Worm (Caenorhabditis elegans) whole organism, L1 larva: ENCODE data around the gene arle-14.

Experiments used
- C04F5.9 ChIP-seq: sonication (generic microtip); optimal IDR thresholded peaks from 2 replicates; lab custom pipeline; 2016; ENCODE audit warnings: missing genetic modification characterization, missing compliant biosample characterization
- C16A3.4 ChIP-seq: fragments of 150-350 bp; optimal IDR thresholded peaks from 2 replicates; lab custom pipeline; 2014; ENCODE audit warnings: missing biosample characterization, missing genetic modification characterization
- Y116A8C.19 ChIP-seq: sonication (generic microtip); optimal IDR thresholded peaks from 2 replicates; lab custom pipeline; 2016; ENCODE audit warnings: missing compliant biosample characterization, missing genetic modification characterization, borderline replicate concordance
- aha-1 ChIP-seq: fragments of 150-350 bp; optimal IDR thresholded peaks from 2 replicates; lab custom pipeline; 2014; ENCODE audit warnings: missing biosample characterization, missing genetic modification characterization
- alr-1 ChIP-seq: fragments of 200-800 bp; sonication (Bioruptor generic); optimal IDR thresholded peaks from 2 replicates; lab custom pipeline; 2018; ENCODE audit warnings: borderline replicate concordance, mild to moderate bottlenecking, missing genetic modification characterization, missing compliant biosample characterization
- aly-2 ChIP-seq: fragments of 150-350 bp; optimal IDR thresholded peaks from 2 replicates; lab custom pipeline; 2014; ENCODE audit warnings: missing biosample characterization, missing genetic modification characterization
- blmp-1 ChIP-seq: fragments of 150-350 bp; optimal IDR thresholded peaks from 2 replicates; lab custom pipeline; 2014; ENCODE audit warnings: missing biosample characterization, missing genetic modification characterization
- ceh-63 ChIP-seq: fragments of 200-800 bp; sonication (Bioruptor generic); optimal IDR thresholded peaks from 2 replicates; lab custom pipeline; 2018; ENCODE audit warnings: mild to moderate bottlenecking, missing genetic modification characterization, missing compliant biosample characterization
- ceh-82 ChIP-seq, 3 experiments: fragments of 150-350 bp in 1 of 3; sonication (generic microtip) in 2 of 3; optimal IDR thresholded peaks; 2 replicates each; lab custom pipeline; 2014 to 2017; ENCODE audit warnings: missing biosample characterization in 3 of 3, missing genetic modification characterization in 3 of 3
- ceh-90 ChIP-seq: sonication (generic microtip); optimal IDR thresholded peaks from 2 replicates; lab custom pipeline; 2016; ENCODE audit warnings: missing genetic modification characterization, missing compliant biosample characterization
- ces-1 ChIP-seq: fragments of 150-350 bp; optimal IDR thresholded peaks from 2 replicates; lab custom pipeline; 2014; ENCODE audit warnings: missing biosample characterization, missing genetic modification reagents, missing genetic modification characterization
- dpl-1 ChIP-seq, 3 experiments: fragments of 150-350 bp in 2 of 3; sonication (generic microtip) in 1 of 3; optimal IDR thresholded peaks; 2 replicates each; lab custom pipeline; 2014 to 2017; ENCODE audit warnings: missing biosample characterization in 3 of 3, missing genetic modification characterization in 3 of 3, missing genetic modification reagents in 3 of 3
- efl-3 ChIP-seq: fragments of 200-800 bp; sonication (Bioruptor generic); optimal IDR thresholded peaks from 2 replicates; lab custom pipeline; 2018; ENCODE audit warnings: mild to moderate bottlenecking, missing genetic modification characterization, missing compliant biosample characterization
- elt-3 ChIP-seq, 6 experiments: fragments of 150-350 bp in 1 of 6; sonication (generic microtip); optimal IDR thresholded peaks; 2 replicates each; lab custom pipeline; 2017 to 2018; ENCODE audit warnings: missing biosample characterization in 6 of 6, missing genetic modification characterization in 6 of 6, inconsistent platforms in 1 of 6
- fkh-8 ChIP-seq: sonication (generic microtip); optimal IDR thresholded peaks from 2 replicates; lab custom pipeline; 2016; ENCODE audit warnings: mild to moderate bottlenecking, missing genetic modification characterization, missing compliant biosample characterization
- hlh-4 ChIP-seq: sonication (generic microtip); optimal IDR thresholded peaks from 2 replicates; lab custom pipeline; 2016; ENCODE audit warnings: mild to moderate bottlenecking, missing genetic modification characterization, missing compliant biosample characterization
- isw-1 ChIP-seq: fragments of 200-800 bp; sonication (Bioruptor generic); IDR thresholded peaks from 2 replicates; pipeline ENCODE4 v1.3.6; 2022; ENCODE audit warnings: missing genetic modification characterization, missing compliant biosample characterization
- jun-1 ChIP-seq: fragments of 150-350 bp; optimal IDR thresholded peaks from 2 replicates; lab custom pipeline; 2014; ENCODE audit warnings: missing biosample characterization, missing genetic modification reagents, missing genetic modification characterization
- lin-14 ChIP-seq: fragments of 200-800 bp; sonication (Bioruptor generic); optimal IDR thresholded peaks from 2 replicates; lab custom pipeline; 2018; ENCODE audit warnings: mild to moderate bottlenecking, missing genetic modification characterization, moderate library complexity, missing compliant biosample characterization
- lin-15B ChIP-seq: fragments of 150-350 bp; sonication (generic microtip); optimal IDR thresholded peaks from 3 replicates; lab custom pipeline; 2014; ENCODE audit warnings: missing biosample characterization, missing genetic modification characterization
- lin-35 ChIP-seq, 2 experiments: fragments of 150-350 bp; optimal IDR thresholded peaks; 2 replicates each; lab custom pipeline; 2014; ENCODE audit warnings: missing biosample characterization in 2 of 2, missing genetic modification characterization in 2 of 2, missing genetic modification reagents in 2 of 2
- lir-3 ChIP-seq: sonication (generic microtip); optimal IDR thresholded peaks from 2 replicates; lab custom pipeline; 2016; ENCODE audit warnings: mild to moderate bottlenecking, missing genetic modification characterization, moderate library complexity, missing compliant biosample characterization; ENCODE audit not compliant: poor library complexity
- lsy-2 ChIP-seq, 2 experiments: fragments of 150-350 bp; optimal IDR thresholded peaks; 2 replicates each; lab custom pipeline; 2014; ENCODE audit warnings: missing biosample characterization in 2 of 2, missing genetic modification characterization in 2 of 2
- mep-1 ChIP-seq: fragments of 150-350 bp; optimal IDR thresholded peaks from 2 replicates; lab custom pipeline; 2014; ENCODE audit warnings: missing biosample characterization, missing genetic modification characterization
- nhr-11 ChIP-seq: fragments of 150-350 bp; optimal IDR thresholded peaks from 2 replicates; lab custom pipeline; 2014; ENCODE audit warnings: missing biosample characterization, missing genetic modification characterization
- nhr-76 ChIP-seq: sonication (generic microtip); optimal IDR thresholded peaks from 2 replicates; lab custom pipeline; 2017; ENCODE audit warnings: missing biosample characterization, missing genetic modification characterization
- nhr-77 ChIP-seq: fragments of 150-350 bp; optimal IDR thresholded peaks from 2 replicates; lab custom pipeline; 2014; ENCODE audit warnings: missing biosample characterization, missing genetic modification characterization
- nhr-84 ChIP-seq: sonication (generic microtip); optimal IDR thresholded peaks from 2 replicates; lab custom pipeline; 2017; ENCODE audit warnings: missing biosample characterization, missing genetic modification characterization
- pag-3 ChIP-seq: sonication (generic microtip); optimal IDR thresholded peaks from 2 replicates; lab custom pipeline; 2017; ENCODE audit warnings: missing genetic modification characterization, mild to moderate bottlenecking, missing compliant biosample characterization, antibody characterized with exemption, borderline replicate concordance; ENCODE audit not compliant: insufficient read depth
- pax-3 ChIP-seq: fragments of 200-800 bp; sonication (Bioruptor generic); optimal IDR thresholded peaks from 2 replicates; lab custom pipeline; 2018; ENCODE audit warnings: mild to moderate bottlenecking, missing genetic modification characterization, moderate library complexity, missing compliant biosample characterization
- pqm-1 ChIP-seq: sonication (generic microtip); optimal IDR thresholded peaks from 3 replicates; lab custom pipeline; 2017; ENCODE audit warnings: missing biosample characterization, missing genetic modification characterization
- skn-1 ChIP-seq: fragments of 150-350 bp; optimal IDR thresholded peaks from 2 replicates; lab custom pipeline; 2014; ENCODE audit warnings: missing biosample characterization, missing genetic modification characterization
- snpc-4 ChIP-seq: fragments of 150-350 bp; optimal IDR thresholded peaks from 2 replicates; lab custom pipeline; 2014; ENCODE audit warnings: missing biosample characterization, missing genetic modification characterization
- sptf-1 ChIP-seq: fragments of 150-350 bp; optimal IDR thresholded peaks from 2 replicates; lab custom pipeline; 2014; ENCODE audit warnings: missing biosample characterization, missing genetic modification characterization
- sup-37 ChIP-seq: fragments of 200-800 bp; sonication (Bioruptor generic); optimal IDR thresholded peaks from 2 replicates; lab custom pipeline; 2018; ENCODE audit warnings: mild to moderate bottlenecking, missing genetic modification characterization, missing compliant biosample characterization
- tlp-1 ChIP-seq: fragments of 150-350 bp; optimal IDR thresholded peaks from 2 replicates; lab custom pipeline; 2014; ENCODE audit warnings: missing biosample characterization, missing genetic modification characterization
- unc-86 ChIP-seq: sonication (generic microtip); optimal IDR thresholded peaks from 2 replicates; lab custom pipeline; 2016; ENCODE audit warnings: missing genetic modification characterization, missing compliant biosample characterization
- vab-15 ChIP-seq: sonication (generic microtip); optimal IDR thresholded peaks from 2 replicates; lab custom pipeline; 2017; ENCODE audit warnings: missing genotype, mild to moderate bottlenecking, missing genetic modification characterization, missing compliant biosample characterization
- xbp-1 ChIP-seq: sonication (generic microtip); optimal IDR thresholded peaks from 2 replicates; lab custom pipeline; 2016; ENCODE audit warnings: missing genetic modification characterization, missing compliant biosample characterization
- zag-1 ChIP-seq: fragments of 150-350 bp; optimal IDR thresholded peaks from 2 replicates; lab custom pipeline; 2014; ENCODE audit warnings: missing biosample characterization, missing genetic modification characterization
- zip-4 ChIP-seq: fragments of 200-800 bp; sonication (Bioruptor generic); optimal IDR thresholded peaks from 2 replicates; lab custom pipeline; 2018; ENCODE audit warnings: mild to moderate bottlenecking, missing genetic modification characterization, moderate library complexity, missing compliant biosample characterization

arle-14 gene

DNA sequence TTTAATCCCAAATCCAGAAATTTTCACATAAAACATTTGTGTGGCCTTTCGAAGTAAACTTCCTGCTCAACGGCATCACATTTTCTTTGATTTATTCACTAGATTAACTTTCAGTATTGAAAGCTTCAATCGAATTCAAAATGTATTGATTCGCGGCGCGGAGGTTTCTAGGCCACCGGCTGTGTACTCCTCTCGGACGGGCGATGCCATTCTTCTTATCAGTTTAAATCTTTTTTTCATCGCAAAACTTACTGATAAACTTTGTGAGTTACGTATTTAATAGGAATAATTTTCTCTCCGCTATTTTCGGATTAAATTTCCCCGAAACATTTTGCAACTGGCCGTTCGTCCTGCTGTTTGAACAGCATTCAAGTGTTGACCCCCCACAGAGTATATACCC is 29.2 kb downstream of the arle-14 start (continued):
- TF ChIP-seq zip-4: peak; percentile 51
- peak; percentile 86 for TF ChIP-seq pax-3 (tag; lab: Kevin White, UChicago)
- no peak for TF ChIP-seq snpc-4 (tag; lab: Kevin White, UChicago)
- TF ChIP-seq skn-1 (tag; lab: Kevin White, UChicago): peak; percentile 52
- TF ChIP-seq isw-1 (GFP tag; lab: Robert Waterston, UW): peak; percentile 54
- peak; percentile 13 for TF ChIP-seq hlh-4 (tag; lab: Kevin White, UChicago)
- TF ChIP-seq dpl-1 (GFP tag; optimal IDR thresholded peaks at IDR 0.05; lab: Kevin White, UChicago): peak; percentile 81 to 91 (median 90)
- peak; percentile 55 for TF ChIP-seq fkh-8 (tag; lab: Kevin White, UChicago)
- no peak for TF ChIP-seq sptf-1
- TF ChIP-seq nhr-77: peak; percentile 22
- TF ChIP-seq nhr-11 (tag; lab: Kevin White, UChicago): peak; percentile 34
- TF ChIP-seq ces-1: no peak
- no peak for TF ChIP-seq aha-1 (tag; lab: Kevin White, UChicago)

DNA sequence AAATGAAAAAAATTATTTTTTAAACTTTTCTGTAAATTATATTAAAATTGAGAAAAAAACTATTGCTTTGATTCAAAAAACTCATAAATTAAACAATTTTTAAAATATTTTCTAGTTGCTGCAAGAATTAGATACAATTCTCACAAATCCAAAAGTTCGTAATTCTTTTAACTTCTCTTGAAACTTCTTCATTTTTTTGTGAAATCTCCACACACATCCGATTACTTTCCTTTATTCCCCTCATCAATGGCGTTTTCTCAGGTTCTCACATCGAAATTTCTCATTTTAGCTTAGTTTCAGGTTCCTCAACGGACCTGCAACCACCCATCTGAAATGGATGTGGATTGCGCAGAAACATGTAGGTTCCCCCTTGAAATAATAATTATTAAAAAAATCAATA is 29.8 kb downstream of the arle-14 start, which contains the start of gene wrm-1:
wrm-1 (plus strand) TSS at position 301 of the 400 bp plus-strand sequence.
- TF ChIP-seq lsy-2 (tag; optimal IDR thresholded peaks at IDR 0.05; lab: Kevin White, UChicago) (no peak), C16A3.4 (no peak), lin-35 (GFP tag; optimal IDR thresholded peaks at IDR 0.05; lab: Kevin White, UChicago) (no peak), nhr-76 (tag; lab: Kevin White, UChicago) (no peak), nhr-77 (no peak), aly-2 (tag; lab: Kevin White, UChicago) (no peak), skn-1 (tag; lab: Kevin White, UChicago) (no peak), elt-3 (tag; optimal IDR thresholded peaks at IDR 0.05; lab: Kevin White, UChicago) (no peak), ceh-63 (no peak), mep-1 (tag; lab: Kevin White, UChicago) (no peak), blmp-1 (tag; lab: Kevin White, UChicago) (no peak), C04F5.9 (no peak), sup-37 (GFP tag; lab: Kevin White, UChicago) (no peak), vab-15 (tag; lab: Kevin White, UChicago) (no peak), tlp-1 (tag; lab: Kevin White, UChicago) (no peak), xbp-1 (tag; lab: Kevin White, UChicago) (no peak)

DNA sequence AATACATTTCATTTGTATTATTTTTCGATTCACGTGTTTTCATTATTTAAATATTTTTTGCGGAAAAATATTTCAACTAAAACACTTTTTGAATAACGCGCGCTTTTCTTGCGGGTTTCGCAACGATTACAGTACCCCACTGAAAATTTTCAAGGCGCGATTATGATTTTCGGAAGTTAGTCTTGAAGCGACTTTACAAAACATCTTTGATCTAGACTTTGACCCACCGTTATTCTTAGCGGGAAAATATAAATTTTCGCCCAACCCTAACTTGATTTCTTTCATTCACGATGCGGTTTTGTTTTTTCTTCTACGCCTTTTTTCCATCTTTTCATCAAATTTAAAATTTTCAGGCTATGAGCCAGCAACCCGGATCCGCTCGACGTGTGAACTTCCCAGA is 35.1 kb downstream of the arle-14 start, which contains the start of gene egg-1:
egg-1 (plus strand) TSS at position 354 of the 400 bp plus-strand sequence.
- TF ChIP-seq ces-1: no peak
- no peak for TF ChIP-seq ceh-82 (tag; optimal IDR thresholded peaks at IDR 0.05; lab: Kevin White, UChicago)
- TF ChIP-seq unc-86 (tag; lab: Kevin White, UChicago): no peak
- no peak for TF ChIP-seq jun-1 (tag; lab: Kevin White, UChicago)
- TF ChIP-seq zag-1 (tag; lab: Kevin White, UChicago): no peak
- TF ChIP-seq, all 84 proteins: peak for 0

DNA sequence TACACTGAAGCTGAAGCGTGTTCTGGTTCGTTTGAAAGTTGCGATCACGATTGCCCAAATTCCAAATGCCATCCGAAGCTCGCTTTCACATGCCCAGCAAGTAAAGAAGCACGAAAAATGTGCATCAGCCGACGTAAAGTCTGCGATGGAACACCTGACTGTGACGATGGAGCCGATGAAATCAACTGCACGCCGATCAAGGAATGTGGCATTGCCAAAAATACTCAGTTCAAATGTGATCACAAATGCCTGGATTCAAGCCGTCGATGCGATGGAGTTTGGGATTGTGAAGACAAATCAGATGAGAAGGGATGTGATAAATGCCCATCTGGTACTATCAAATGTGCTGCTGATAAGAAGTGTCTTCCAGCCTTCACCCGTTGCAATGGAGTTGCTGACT is 36.7 kb downstream of the arle-14 start:
- TF ChIP-seq nhr-84 (no peak), skn-1 (tag; lab: Kevin White, UChicago) (no peak), Y116A8C.19 (tag; lab: Kevin White, UChicago) (no peak), zag-1 (tag; lab: Kevin White, UChicago) (no peak), xbp-1 (tag; lab: Kevin White, UChicago) (no peak), blmp-1 (tag; lab: Kevin White, UChicago) (no peak), ceh-90 (no peak), lin-14 (GFP tag; lab: Kevin White, UChicago) (no peak), pax-3 (tag; lab: Kevin White, UChicago) (no peak), lir-3 (no peak), efl-3 (GFP tag; lab: Kevin White, UChicago) (no peak), vab-15 (tag; lab: Kevin White, UChicago) (no peak), alr-1 (tag; lab: Kevin White, UChicago) (no peak), pqm-1 (no peak), pag-3 (no peak), nhr-11 (tag; lab: Kevin White, UChicago) (no peak), elt-3 (tag; optimal IDR thresholded peaks at IDR 0.05; lab: Kevin White, UChicago) (no peak), lin-15B (tag; lab: Kevin White, UChicago) (no peak)
